Worm (Caenorhabditis elegans) whole organism, young adult: ENCODE results near the gene F58D12.1.

ENCODE experiments used
- B0261.1 ChIP-seq: sonication (generic microtip); optimal IDR thresholded peaks from 2 replicates; lab custom pipeline; 2016; ENCODE audit warnings: mild to moderate bottlenecking, missing genetic modification characterization, moderate library complexity, missing compliant biosample characterization
- F55B11.4 ChIP-seq: sonication (generic microtip); optimal IDR thresholded peaks from 2 replicates; lab custom pipeline; 2016; ENCODE audit warnings: missing compliant biosample characterization, missing genetic modification characterization, borderline replicate concordance; ENCODE audit not compliant: insufficient read depth
- F57A8.1 ChIP-seq: fragments of 200-800 bp; sonication (Bioruptor generic); optimal IDR thresholded peaks from 2 replicates; lab custom pipeline; 2018; ENCODE audit warnings: mild to moderate bottlenecking, missing genetic modification characterization, moderate library complexity, missing compliant biosample characterization
- die-1 ChIP-seq: sonication (generic microtip); optimal IDR thresholded peaks from 2 replicates; lab custom pipeline; 2016; ENCODE audit warnings: missing genotype, mild to moderate bottlenecking, missing genetic modification characterization, missing compliant biosample characterization
- dpl-1 ChIP-seq: fragments of 150-350 bp; optimal IDR thresholded peaks from 2 replicates; lab custom pipeline; 2014; ENCODE audit warnings: missing biosample characterization, missing genetic modification reagents, missing genetic modification characterization
- fkh-3 ChIP-seq: sonication (generic microtip); optimal IDR thresholded peaks from 2 replicates; lab custom pipeline; 2016; ENCODE audit warnings: mild to moderate bottlenecking, missing genetic modification characterization, missing compliant biosample characterization
- lsy-27 ChIP-seq: sonication (generic microtip); optimal IDR thresholded peaks from 2 replicates; lab custom pipeline; 2017; ENCODE audit warnings: missing genetic modification characterization, mild to moderate bottlenecking, missing compliant biosample characterization, antibody characterized with exemption, missing genotype, borderline replicate concordance; ENCODE audit not compliant: insufficient read depth
- nfyb-1 ChIP-seq: fragments of 200-800 bp; sonication (Bioruptor generic); IDR thresholded peaks from 2 replicates; pipeline ENCODE4 v1.3.6; 2022; ENCODE audit warnings: missing genetic modification reagents, missing genetic modification characterization, missing compliant biosample characterization
- nhr-27 ChIP-seq: fragments of 200-800 bp; sonication (Bioruptor generic); optimal IDR thresholded peaks from 2 replicates; lab custom pipeline; 2018; ENCODE audit warnings: mild to moderate bottlenecking, missing genetic modification characterization, moderate library complexity, missing compliant biosample characterization
- pha-4 ChIP-seq: fragments of 150-350 bp; sonication (generic microtip); optimal IDR thresholded peaks from 2 replicates; lab custom pipeline; 2014; ENCODE audit warnings: missing biosample characterization, missing genetic modification reagents, missing genetic modification characterization
- rcor-1 ChIP-seq: fragments of 200-800 bp; sonication (Bioruptor generic); IDR thresholded peaks from 2 replicates; pipeline ENCODE4 v1.3.6; 2022; ENCODE audit warnings: missing genetic modification reagents, missing genetic modification characterization, missing compliant biosample characterization
- somi-1 ChIP-seq: fragments of 200-800 bp; sonication (Bioruptor generic); optimal IDR thresholded peaks from 2 replicates; lab custom pipeline; 2018; ENCODE audit warnings: mild to moderate bottlenecking, missing genetic modification characterization, missing compliant biosample characterization
- tbp1 ChIP-seq: fragments of 200-800 bp; sonication (Bioruptor generic); optimal IDR thresholded peaks from 2 replicates; lab custom pipeline; 2018; ENCODE audit warnings: mild to moderate bottlenecking, missing genetic modification characterization, missing compliant biosample characterization
- unc-62 ChIP-seq: fragments of 150-350 bp; optimal IDR thresholded peaks from 2 replicates; lab custom pipeline; 2014; ENCODE audit warnings: missing biosample characterization, missing genetic modification reagents, missing genetic modification characterization

ce11 chrV:14017476-14017875, 31.9 kb upstream of the F58D12.1 start, which contains the start of gene srh-308:
- TF ChIP-seq nfyb-1 (GFP tag; lab: Robert Waterston, UW) (no peak), F55B11.4 (tag; lab: Kevin White, UChicago) (no peak), B0261.1 (tag; lab: Kevin White, UChicago) (no peak), lsy-27 (no peak), rcor-1 (GFP tag; lab: Robert Waterston, UW) (no peak), tbp1 (GFP tag; lab: Kevin White, UChicago) (no peak), unc-62 (no peak), nhr-27 (tag; lab: Kevin White, UChicago) (no peak), fkh-3 (no peak), pha-4 (tag; lab: Kevin White, UChicago) (no peak), F57A8.1 (no peak), somi-1 (GFP tag; lab: Kevin White, UChicago) (no peak), dpl-1 (no peak), die-1 (tag; lab: Kevin White, UChicago) (no peak)
